Worm (Caenorhabditis elegans) whole organism, L1 larva: Measurements from ENCODE around the gene Y75B8A.18.

Experiments used
- F16B12.6 ChIP-seq: fragments of 150-350 bp; optimal IDR thresholded peaks from 2 replicates; lab custom pipeline; 2014; ENCODE audit warnings: missing biosample characterization, missing genetic modification characterization
- Y116A8C.19 ChIP-seq: sonication (generic microtip); optimal IDR thresholded peaks from 2 replicates; lab custom pipeline; 2016; ENCODE audit warnings: missing compliant biosample characterization, missing genetic modification characterization, borderline replicate concordance
- aha-1 ChIP-seq: fragments of 150-350 bp; optimal IDR thresholded peaks from 2 replicates; lab custom pipeline; 2014; ENCODE audit warnings: missing biosample characterization, missing genetic modification characterization
- aly-2 ChIP-seq: fragments of 150-350 bp; optimal IDR thresholded peaks from 2 replicates; lab custom pipeline; 2014; ENCODE audit warnings: missing biosample characterization, missing genetic modification characterization
- ceh-63 ChIP-seq: fragments of 200-800 bp; sonication (Bioruptor generic); optimal IDR thresholded peaks from 2 replicates; lab custom pipeline; 2018; ENCODE audit warnings: mild to moderate bottlenecking, missing genetic modification characterization, missing compliant biosample characterization
- ceh-88 ChIP-seq: fragments of 200-800 bp; sonication (Bioruptor generic); IDR thresholded peaks from 2 replicates; pipeline ENCODE4 v1.3.6; 2022; ENCODE audit warnings: missing genetic modification characterization, missing compliant biosample characterization
- dpl-1 ChIP-seq, 3 experiments: fragments of 150-350 bp in 2 of 3; sonication (generic microtip) in 1 of 3; optimal IDR thresholded peaks; 2 replicates each; lab custom pipeline; 2014 to 2017; ENCODE audit warnings: missing biosample characterization in 3 of 3, missing genetic modification characterization in 3 of 3, missing genetic modification reagents in 3 of 3
- efl-1 ChIP-seq, 4 experiments: fragments of 150-350 bp; optimal IDR thresholded peaks in 3 of 4; peaks in 1 of 4; 1 replicate in 1 of 4; 2 replicates in 3 of 4; lab custom pipeline; 2014; ENCODE audit warnings: missing biosample characterization in 2 of 4, missing genetic modification characterization in 2 of 4, missing genetic modification reagents in 2 of 4
- efl-3 ChIP-seq: fragments of 200-800 bp; sonication (Bioruptor generic); optimal IDR thresholded peaks from 2 replicates; lab custom pipeline; 2018; ENCODE audit warnings: mild to moderate bottlenecking, missing genetic modification characterization, missing compliant biosample characterization
- egl-13 ChIP-seq: sonication (generic microtip); optimal IDR thresholded peaks from 2 replicates; lab custom pipeline; 2016; ENCODE audit warnings: missing genotype, missing genetic modification reagents, missing genetic modification characterization, missing compliant biosample characterization
- egl-27 ChIP-seq, 2 experiments: fragments of 150-350 bp in 1 of 2; sonication (generic microtip); optimal IDR thresholded peaks; 3 replicates each; lab custom pipeline; 2017 to 2018; ENCODE audit warnings: missing biosample characterization in 2 of 2, missing genetic modification characterization in 2 of 2, missing genetic modification reagents in 2 of 2
- elt-3 ChIP-seq, 6 experiments: fragments of 150-350 bp in 1 of 6; sonication (generic microtip); optimal IDR thresholded peaks; 2 replicates each; lab custom pipeline; 2017 to 2018; ENCODE audit warnings: missing biosample characterization in 6 of 6, missing genetic modification characterization in 6 of 6, inconsistent platforms in 1 of 6
- ets-5 ChIP-seq: fragments of 200-800 bp; sonication (Bioruptor generic); IDR thresholded peaks from 2 replicates; pipeline ENCODE4 v1.3.6; 2022; ENCODE audit warnings: missing genetic modification characterization, missing compliant biosample characterization
- fkh-10 ChIP-seq: sonication (generic microtip); optimal IDR thresholded peaks from 2 replicates; lab custom pipeline; 2017; ENCODE audit warnings: missing biosample characterization, missing genetic modification reagents, missing genetic modification characterization
- fkh-4 ChIP-seq: sonication (generic microtip); optimal IDR thresholded peaks from 2 replicates; lab custom pipeline; 2016; ENCODE audit warnings: missing compliant biosample characterization, missing genetic modification characterization, borderline replicate concordance
- hlh-17 ChIP-seq: fragments of 200-800 bp; sonication (Bioruptor generic); optimal IDR thresholded peaks from 2 replicates; lab custom pipeline; 2018; ENCODE audit warnings: missing genetic modification characterization, mild to moderate bottlenecking, missing compliant biosample characterization, moderate library complexity, borderline replicate concordance
- hlh-4 ChIP-seq: sonication (generic microtip); optimal IDR thresholded peaks from 2 replicates; lab custom pipeline; 2016; ENCODE audit warnings: mild to moderate bottlenecking, missing genetic modification characterization, missing compliant biosample characterization
- hpl-2 ChIP-seq: fragments of 150-350 bp; optimal IDR thresholded peaks from 2 replicates; lab custom pipeline; 2014; ENCODE audit warnings: missing biosample characterization, missing genetic modification reagents, missing genetic modification characterization
- isw-1 ChIP-seq: fragments of 200-800 bp; sonication (Bioruptor generic); IDR thresholded peaks from 2 replicates; pipeline ENCODE4 v1.3.6; 2022; ENCODE audit warnings: missing genetic modification characterization, missing compliant biosample characterization
- jun-1 ChIP-seq: fragments of 150-350 bp; optimal IDR thresholded peaks from 2 replicates; lab custom pipeline; 2014; ENCODE audit warnings: missing biosample characterization, missing genetic modification reagents, missing genetic modification characterization
- lin-13 ChIP-seq: fragments of 150-350 bp; optimal IDR thresholded peaks from 2 replicates; lab custom pipeline; 2014; ENCODE audit warnings: missing biosample characterization, missing genetic modification reagents, missing genetic modification characterization
- lin-15B ChIP-seq: fragments of 150-350 bp; sonication (generic microtip); optimal IDR thresholded peaks from 3 replicates; lab custom pipeline; 2014; ENCODE audit warnings: missing biosample characterization, missing genetic modification characterization
- lin-35 ChIP-seq, 2 experiments: fragments of 150-350 bp; optimal IDR thresholded peaks; 2 replicates each; lab custom pipeline; 2014; ENCODE audit warnings: missing biosample characterization in 2 of 2, missing genetic modification characterization in 2 of 2, missing genetic modification reagents in 2 of 2
- lin-39 ChIP-seq: fragments of 150-350 bp; optimal IDR thresholded peaks from 2 replicates; lab custom pipeline; 2014; ENCODE audit warnings: missing biosample characterization, missing genetic modification reagents, missing genetic modification characterization
- lir-3 ChIP-seq: sonication (generic microtip); optimal IDR thresholded peaks from 2 replicates; lab custom pipeline; 2016; ENCODE audit warnings: mild to moderate bottlenecking, missing genetic modification characterization, moderate library complexity, missing compliant biosample characterization; ENCODE audit not compliant: poor library complexity
- mab-9 ChIP-seq: fragments of 200-800 bp; sonication (Bioruptor generic); IDR thresholded peaks from 2 replicates; pipeline ENCODE4 v1.3.6; 2022; ENCODE audit warnings: missing genetic modification reagents, missing genetic modification characterization, missing compliant biosample characterization
- mdl-1 ChIP-seq, 2 experiments: fragments of 150-350 bp; optimal IDR thresholded peaks; 2 replicates each; lab custom pipeline; 2014 to 2017; ENCODE audit warnings: missing biosample characterization in 2 of 2, missing genetic modification characterization in 2 of 2, inconsistent platforms in 1 of 2
- mef-2 ChIP-seq: fragments of 150-350 bp; optimal IDR thresholded peaks from 2 replicates; lab custom pipeline; 2014; ENCODE audit warnings: missing biosample characterization, missing genetic modification characterization
- nhr-11 ChIP-seq: fragments of 150-350 bp; optimal IDR thresholded peaks from 2 replicates; lab custom pipeline; 2014; ENCODE audit warnings: missing biosample characterization, missing genetic modification characterization
- nhr-12 ChIP-seq: sonication (generic microtip); optimal IDR thresholded peaks from 2 replicates; lab custom pipeline; 2017; ENCODE audit warnings: missing biosample characterization, missing genetic modification characterization
- nhr-71 ChIP-seq: sonication (generic microtip); optimal IDR thresholded peaks from 2 replicates; lab custom pipeline; 2016; ENCODE audit warnings: mild to moderate bottlenecking, missing genetic modification characterization, moderate library complexity, missing compliant biosample characterization
- nhr-77 ChIP-seq: fragments of 150-350 bp; optimal IDR thresholded peaks from 2 replicates; lab custom pipeline; 2014; ENCODE audit warnings: missing biosample characterization, missing genetic modification characterization
- nhr-84 ChIP-seq: sonication (generic microtip); optimal IDR thresholded peaks from 2 replicates; lab custom pipeline; 2017; ENCODE audit warnings: missing biosample characterization, missing genetic modification characterization
- nhr-90 ChIP-seq: sonication (generic microtip); optimal IDR thresholded peaks from 2 replicates; lab custom pipeline; 2016; ENCODE audit warnings: mild to moderate bottlenecking, missing genetic modification characterization, missing compliant biosample characterization; ENCODE audit not compliant: poor library complexity
- pag-3 ChIP-seq: sonication (generic microtip); optimal IDR thresholded peaks from 2 replicates; lab custom pipeline; 2017; ENCODE audit warnings: missing genetic modification characterization, mild to moderate bottlenecking, missing compliant biosample characterization, antibody characterized with exemption, borderline replicate concordance; ENCODE audit not compliant: insufficient read depth
- pqm-1 ChIP-seq: sonication (generic microtip); optimal IDR thresholded peaks from 3 replicates; lab custom pipeline; 2017; ENCODE audit warnings: missing biosample characterization, missing genetic modification characterization
- skn-1 ChIP-seq: fragments of 150-350 bp; optimal IDR thresholded peaks from 2 replicates; lab custom pipeline; 2014; ENCODE audit warnings: missing biosample characterization, missing genetic modification characterization
- snpc-4 ChIP-seq: fragments of 150-350 bp; optimal IDR thresholded peaks from 2 replicates; lab custom pipeline; 2014; ENCODE audit warnings: missing biosample characterization, missing genetic modification characterization
- sptf-1 ChIP-seq: fragments of 150-350 bp; optimal IDR thresholded peaks from 2 replicates; lab custom pipeline; 2014; ENCODE audit warnings: missing biosample characterization, missing genetic modification characterization
- swsn-7 ChIP-seq: sonication (generic microtip); optimal IDR thresholded peaks from 2 replicates; lab custom pipeline; 2016; ENCODE audit warnings: missing genetic modification characterization, missing compliant biosample characterization
- tbx-2 ChIP-seq: sonication (generic microtip); optimal IDR thresholded peaks from 2 replicates; lab custom pipeline; 2016; ENCODE audit warnings: missing genetic modification characterization, missing compliant biosample characterization
- tlp-1 ChIP-seq: fragments of 150-350 bp; optimal IDR thresholded peaks from 2 replicates; lab custom pipeline; 2014; ENCODE audit warnings: missing biosample characterization, missing genetic modification characterization
- unc-62 ChIP-seq: fragments of 150-350 bp; optimal IDR thresholded peaks from 2 replicates; lab custom pipeline; 2014; ENCODE audit warnings: missing biosample characterization, missing genetic modification reagents, missing genetic modification characterization
- unc-86 ChIP-seq: sonication (generic microtip); optimal IDR thresholded peaks from 2 replicates; lab custom pipeline; 2016; ENCODE audit warnings: missing genetic modification characterization, missing compliant biosample characterization
- unc-98 ChIP-seq: fragments of 200-800 bp; sonication (Bioruptor generic); IDR thresholded peaks from 2 replicates; pipeline ENCODE4 v1.3.6; 2022; ENCODE audit warnings: missing genetic modification characterization, missing compliant biosample characterization
- vab-15 ChIP-seq: sonication (generic microtip); optimal IDR thresholded peaks from 2 replicates; lab custom pipeline; 2017; ENCODE audit warnings: missing genotype, mild to moderate bottlenecking, missing genetic modification characterization, missing compliant biosample characterization
- ztf-4 ChIP-seq: fragments of 150-350 bp; optimal IDR thresholded peaks from 2 replicates; lab custom pipeline; 2014; ENCODE audit warnings: missing biosample characterization, missing genetic modification characterization

Gene Y75B8A.18

DNA sequence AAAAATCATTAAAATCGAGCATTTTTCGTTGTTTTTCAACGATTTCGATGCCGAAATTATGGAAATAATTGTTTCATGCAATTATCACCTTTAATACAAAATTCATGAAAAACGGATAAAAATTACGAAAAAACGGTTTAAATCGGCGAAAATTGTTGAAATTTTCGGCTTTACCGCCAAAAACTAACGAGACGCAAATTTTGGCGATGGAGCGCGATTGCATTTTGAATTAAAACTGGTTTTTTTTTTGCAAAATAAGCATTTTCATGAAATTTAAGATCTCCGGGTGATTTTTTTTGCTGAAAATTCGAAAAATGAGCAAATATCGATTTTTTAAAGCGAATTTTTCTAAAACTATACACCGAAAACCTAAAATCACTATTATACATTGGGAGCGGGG lies 25.1 kb upstream of the Y75B8A.18 start:
- TF ChIP-seq hpl-2 (GFP tag; lab: Kevin White, UChicago) (peak; percentile 4), dpl-1 (GFP tag; optimal IDR thresholded peaks at IDR 0.05; lab: Kevin White, UChicago) (peak in 1 of 3 experiments; percentile 31), aly-2 (tag; lab: Kevin White, UChicago) (peak; percentile 30), efl-1 (optimal IDR thresholded peaks at IDR 0.05; lab: Kevin White, UChicago) (peak in 1 of 2 experiments; percentile 97), efl-1 (GFP tag; optimal IDR thresholded peaks at IDR 0.05 in 1 of 2; lab: Kevin White, UChicago) (peak; percentile 10 to 42), hlh-4 (no peak), nhr-84 (tag; lab: Kevin White, UChicago) (no peak)

DNA sequence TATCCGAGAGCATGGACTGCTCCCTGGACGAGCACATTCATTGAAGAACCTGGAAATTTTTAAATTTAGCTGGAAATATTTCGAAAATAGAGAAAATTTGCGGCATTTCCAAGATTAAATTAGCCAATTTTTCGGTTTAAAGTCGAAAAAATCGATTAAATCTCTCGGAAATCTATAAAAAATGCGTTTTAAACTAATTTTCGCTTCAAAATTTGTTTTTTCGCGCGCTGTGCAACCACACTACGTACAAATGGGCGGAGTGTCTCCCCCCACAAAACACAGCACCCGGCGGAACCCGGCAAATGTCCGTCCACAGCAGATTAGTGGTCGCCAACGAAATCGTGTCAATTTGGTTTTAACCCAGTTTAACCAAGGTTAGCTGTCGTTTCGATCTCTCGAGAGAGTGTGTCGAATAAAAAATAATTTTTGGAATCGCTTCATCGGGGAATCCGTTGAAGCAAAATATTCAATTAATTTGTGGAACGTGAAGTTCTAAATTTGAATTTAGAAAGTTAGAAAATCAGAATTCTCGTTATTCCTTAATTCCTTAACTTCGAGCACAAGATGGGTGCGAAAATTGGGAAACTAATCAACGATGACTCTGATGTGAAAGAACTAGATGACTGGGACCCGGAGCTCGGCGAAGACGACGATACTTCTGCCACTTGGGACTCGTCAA lies 24.2 kb upstream of the Y75B8A.18 start, which contains the start of the genes tim-1 and Y75B8A.23:
Gene tim-1, minus strand, starts transcription at position 51 of the 679 bp plus-strand sequence.
Gene Y75B8A.23, plus strand, starts transcription at position 547 of the 679 bp plus-strand sequence.
- TF ChIP-seq ets-5 (GFP tag; lab: Robert Waterston, UW) (no peak), fkh-10 (peak; percentile 74), skn-1 (tag; lab: Kevin White, UChicago) (peak; percentile 88), swsn-7 (tag; lab: Kevin White, UChicago) (peak; percentile 97), sptf-1 (tag; lab: Kevin White, UChicago) (peak; percentile 38), pqm-1 (tag; lab: Kevin White, UChicago) (no peak), isw-1 (GFP tag; lab: Robert Waterston, UW) (peak; percentile 80), egl-13 (peak; percentile 90), F16B12.6 (tag; lab: Kevin White, UChicago) (peak; percentile 86), elt-3 (tag; optimal IDR thresholded peaks at IDR 0.05; lab: Kevin White, UChicago) (peak in 5 of 6 experiments; percentile 8 to 95 (median 80)), dpl-1 (GFP tag; optimal IDR thresholded peaks at IDR 0.05; lab: Kevin White, UChicago) (peak; percentile 96 to 97 (median 97)), ceh-63 (GFP tag; lab: Kevin White, UChicago) (peak; percentile 78), mab-9 (GFP tag; lab: Robert Waterston, UW) (peak; percentile 76), unc-98 (GFP tag; lab: Robert Waterston, UW) (peak; percentile 41; the same call in 1 of the 2 replicates), hlh-17 (peak; percentile 89), lin-39 (peak; percentile 89), nhr-71 (tag; lab: Kevin White, UChicago) (peak; percentile 99), lin-15B (tag; lab: Kevin White, UChicago) (peak; percentile 87), mef-2 (tag; lab: Kevin White, UChicago) (peak; percentile 86), mdl-1 (tag; optimal IDR thresholded peaks at IDR 0.05; lab: Kevin White, UChicago) (peak in 1 of 2 experiments; percentile 91), egl-27 (tag; optimal IDR thresholded peaks at IDR 0.05; lab: Kevin White, UChicago) (peak in 1 of 2 experiments; percentile 71), lir-3 (tag; lab: Kevin White, UChicago) (no peak), fkh-4 (tag; lab: Kevin White, UChicago) (peak; percentile 73), hpl-2 (GFP tag; lab: Kevin White, UChicago) (peak; percentile 93), aha-1 (peak; percentile 67), unc-86 (tag; lab: Kevin White, UChicago) (peak; percentile 90), tbx-2 (tag; lab: Kevin White, UChicago) (peak; percentile 97), snpc-4 (peak; percentile 100), efl-3 (GFP tag; lab: Kevin White, UChicago) (peak; percentile 72), nhr-12 (tag; lab: Kevin White, UChicago) (peak; percentile 38), ztf-4 (tag; lab: Kevin White, UChicago) (peak; percentile 93), nhr-11 (peak; percentile 63), lin-35 (GFP tag; optimal IDR thresholded peaks at IDR 0.05; lab: Kevin White, UChicago) (peak; percentile 95 to 98), pag-3 (tag; lab: Kevin White, UChicago) (no peak), hlh-4 (no peak), unc-62 (GFP tag; lab: Kevin White, UChicago) (no peak), Y116A8C.19 (tag; lab: Kevin White, UChicago) (no peak), aly-2 (tag; lab: Kevin White, UChicago) (peak; percentile 97), lin-13 (GFP tag; lab: Kevin White, UChicago) (peak; percentile 95), nhr-84 (tag; lab: Kevin White, UChicago) (no peak), tlp-1 (tag; lab: Kevin White, UChicago) (no peak), ceh-88 (GFP tag; lab: Robert Waterston, UW) (peak; percentile 85), nhr-77 (tag; lab: Kevin White, UChicago) (peak; percentile 97), nhr-90 (tag; lab: Kevin White, UChicago) (peak; percentile 99), vab-15 (tag; lab: Kevin White, UChicago) (peak; percentile 88), jun-1 (tag; lab: Kevin White, UChicago) (peak; percentile 91)
